Fruit fly (Drosophila melanogaster) whole organism, prepupa: ENCODE results near the gene CG3552.
A peak's percentile ranks its signal among the peaks of the same experiment; 100 is the strongest.

Experiments used
- Blimp-1 ChIP-seq: fragments of 200-800 bp; sonication (Bioruptor generic); optimal IDR thresholded peaks from 3 replicates; lab custom pipeline; 2017; ENCODE audit warnings: missing biosample characterization, missing genetic modification characterization, mild to moderate bottlenecking, moderate library complexity, missing genetic modification reagents
- CG10669 ChIP-seq: fragments of 200-800 bp; sonication (Bioruptor generic); optimal IDR thresholded peaks from 3 replicates; lab custom pipeline; 2018; ENCODE audit warnings: missing biosample characterization, mild to moderate bottlenecking, missing genetic modification characterization, moderate library complexity
- CG11762 ChIP-seq: fragments of 200-800 bp; sonication (Bioruptor generic); optimal IDR thresholded peaks from 3 replicates; lab custom pipeline; 2016; ENCODE audit warnings: missing biosample characterization, missing genetic modification characterization; ENCODE audit not compliant: insufficient read depth
- CG16779 ChIP-seq: fragments of 200-800 bp; sonication (Bioruptor generic); optimal IDR thresholded peaks from 3 replicates; lab custom pipeline; 2017; ENCODE audit warnings: missing biosample characterization, mild to moderate bottlenecking, missing genetic modification characterization
- CG31627 ChIP-seq: fragments of 200-800 bp; sonication (Bioruptor generic); optimal IDR thresholded peaks from 3 replicates; lab custom pipeline; 2016; ENCODE audit warnings: missing biosample characterization, missing genetic modification characterization
- CG34406 ChIP-seq: fragments of 200-800 bp; sonication (Bioruptor generic); optimal IDR thresholded peaks from 3 replicates; lab custom pipeline; 2016; ENCODE audit warnings: missing biosample characterization, missing genetic modification characterization
- CG3919 ChIP-seq: fragments of 200-800 bp; sonication (Bioruptor generic); optimal IDR thresholded peaks from 3 replicates; lab custom pipeline; 2016; ENCODE audit warnings: missing biosample characterization, missing genetic modification characterization
- CG6276 ChIP-seq: fragments of 200-800 bp; sonication (Bioruptor generic); optimal IDR thresholded peaks from 2 replicates; lab custom pipeline; 2017; ENCODE audit warnings: missing biosample characterization, mild to moderate bottlenecking, missing genetic modification characterization
- CG6792 ChIP-seq: fragments of 200-800 bp; sonication (Bioruptor generic); optimal IDR thresholded peaks from 3 replicates; lab custom pipeline; 2016; ENCODE audit warnings: missing biosample characterization, missing genetic modification characterization
- CG6808 ChIP-seq: fragments of 200-800 bp; sonication (Bioruptor generic); optimal IDR thresholded peaks from 3 replicates; lab custom pipeline; 2017; ENCODE audit warnings: missing biosample characterization, missing genetic modification characterization, mild to moderate bottlenecking, moderate library complexity, missing genetic modification reagents
- CG7368 ChIP-seq: fragments of 200-800 bp; sonication (Bioruptor generic); optimal IDR thresholded peaks from 3 replicates; lab custom pipeline; 2016; ENCODE audit warnings: missing biosample characterization, missing genetic modification characterization
- CG8119 ChIP-seq: fragments of 200-800 bp; sonication (Bioruptor generic); IDR thresholded peaks from 3 replicates; pipeline ENCODE4 v1.3.6; 2022; ENCODE audit warnings: missing biosample characterization, missing genetic modification characterization
- CG8632 ChIP-seq: fragments of 200-800 bp; sonication (Bioruptor generic); optimal IDR thresholded peaks from 3 replicates; lab custom pipeline; 2016; ENCODE audit warnings: missing biosample characterization, missing genetic modification characterization
- Eip75B ChIP-seq: fragments of 200-800 bp; sonication (Bioruptor generic); optimal IDR thresholded peaks from 3 replicates; lab custom pipeline; 2016; ENCODE audit warnings: missing biosample characterization, missing genetic modification characterization
- Eip78C ChIP-seq: fragments of 200-800 bp; sonication (Bioruptor generic); peaks from one replicate; lab custom pipeline; 2016; ENCODE audit warnings: missing biosample characterization, missing genetic modification characterization
- Eip93F ChIP-seq: fragments of 200-800 bp; sonication (Bioruptor generic); optimal IDR thresholded peaks from 2 replicates; lab custom pipeline; 2016; ENCODE audit warnings: missing biosample characterization, mild to moderate bottlenecking, missing genetic modification characterization
- Ets21C ChIP-seq: fragments of 200-800 bp; sonication (Bioruptor generic); optimal IDR thresholded peaks from 3 replicates; lab custom pipeline; 2016; ENCODE audit warnings: missing biosample characterization, missing genetic modification characterization
- Ets96B ChIP-seq: fragments of 200-800 bp; optimal IDR thresholded peaks from 2 replicates; lab custom pipeline; 2019; ENCODE audit warnings: missing biosample characterization, mild to moderate bottlenecking, missing genetic modification characterization, moderate library complexity
- Gug ChIP-seq: fragments of 200-800 bp; sonication (Bioruptor generic); IDR thresholded peaks from 2 replicates; pipeline ENCODE4 v1.3.6; 2022; ENCODE audit warnings: missing biosample characterization, missing genetic modification characterization
- Hr4 ChIP-seq: fragments of 200-800 bp; sonication (Bioruptor generic); optimal IDR thresholded peaks from 3 replicates; lab custom pipeline; 2016; ENCODE audit warnings: missing biosample characterization, missing genetic modification characterization
- Lpt ChIP-seq: fragments of 200-800 bp; sonication (Bioruptor generic); optimal IDR thresholded peaks from 3 replicates; lab custom pipeline; 2016; ENCODE audit warnings: missing biosample characterization, missing genetic modification characterization
- Met ChIP-seq: fragments of 200-800 bp; sonication (Bioruptor generic); optimal IDR thresholded peaks from 3 replicates; lab custom pipeline; 2016; ENCODE audit warnings: missing biosample characterization, missing genetic modification characterization
- Smox ChIP-seq: fragments of 200-800 bp; sonication (Bioruptor generic); optimal IDR thresholded peaks from 3 replicates; lab custom pipeline; 2016; ENCODE audit warnings: missing biosample characterization, missing genetic modification characterization
- Sox102F ChIP-seq: fragments of 200-800 bp; sonication (Bioruptor generic); optimal IDR thresholded peaks from 2 replicates; lab custom pipeline; 2016; ENCODE audit warnings: missing biosample characterization, mild to moderate bottlenecking, missing genetic modification characterization
- Sox14 ChIP-seq: fragments of 200-800 bp; sonication (Bioruptor generic); optimal IDR thresholded peaks from 3 replicates; lab custom pipeline; 2016; ENCODE audit warnings: missing biosample characterization, missing genetic modification characterization
- Sox15 ChIP-seq: fragments of 200-800 bp; sonication (Bioruptor generic); optimal IDR thresholded peaks from 3 replicates; lab custom pipeline; 2016; ENCODE audit warnings: missing biosample characterization, missing genetic modification characterization
- achi ChIP-seq: fragments of 200-800 bp; sonication (Bioruptor generic); optimal IDR thresholded peaks from 3 replicates; lab custom pipeline; 2016; ENCODE audit warnings: missing biosample characterization, missing genetic modification characterization
- cyc ChIP-seq: fragments of 200-800 bp; sonication (Bioruptor generic); optimal IDR thresholded peaks from 3 replicates; lab custom pipeline; 2016; ENCODE audit warnings: missing biosample characterization, missing genetic modification characterization
- dac ChIP-seq: fragments of 200-800 bp; sonication (Bioruptor generic); optimal IDR thresholded peaks from 2 replicates; lab custom pipeline; 2017; ENCODE audit warnings: missing biosample characterization, mild to moderate bottlenecking, missing genetic modification characterization
- dsx ChIP-seq: fragments of 200-800 bp; optimal IDR thresholded peaks from 3 replicates; lab custom pipeline; 2019; ENCODE audit warnings: missing biosample characterization, mild to moderate bottlenecking, missing genetic modification characterization, moderate library complexity; ENCODE audit not compliant: poor library complexity, severe bottlenecking
- eg ChIP-seq: fragments of 200-800 bp; sonication (Bioruptor generic); IDR thresholded peaks from 3 replicates; pipeline ENCODE4 v1.3.6; 2022; ENCODE audit warnings: missing biosample characterization, missing genetic modification characterization
- esn ChIP-seq: fragments of 200-800 bp; sonication (Bioruptor generic); optimal IDR thresholded peaks from 2 replicates; lab custom pipeline; 2016; ENCODE audit warnings: missing biosample characterization, mild to moderate bottlenecking, missing genetic modification characterization, moderate library complexity
- fd85E ChIP-seq: fragments of 200-800 bp; sonication (Bioruptor generic); optimal IDR thresholded peaks from 3 replicates; lab custom pipeline; 2016; ENCODE audit warnings: missing biosample characterization, missing genetic modification characterization
- fkh ChIP-seq: fragments of 200-800 bp; sonication (Bioruptor generic); optimal IDR thresholded peaks from 3 replicates; lab custom pipeline; 2017; ENCODE audit warnings: missing biosample characterization, mild to moderate bottlenecking, missing genetic modification characterization, moderate library complexity
- net ChIP-seq: fragments of 200-800 bp; sonication (Bioruptor generic); optimal IDR thresholded peaks from 3 replicates; lab custom pipeline; 2016; ENCODE audit warnings: missing biosample characterization, missing genetic modification characterization
- pdm3 ChIP-seq: fragments of 200-800 bp; sonication (Bioruptor generic); optimal IDR thresholded peaks from 3 replicates; lab custom pipeline; 2016; ENCODE audit warnings: missing biosample characterization, missing genetic modification characterization
- spab ChIP-seq: fragments of 200-800 bp; sonication (Bioruptor generic); optimal IDR thresholded peaks from 2 replicates; lab custom pipeline; 2017; ENCODE audit warnings: missing biosample characterization, mild to moderate bottlenecking, missing genetic modification characterization, missing genetic modification reagents
- ss ChIP-seq, 2 experiments: fragments of 200-800 bp; sonication (Bioruptor generic); optimal IDR thresholded peaks; 2 replicates in 1 of 2; 3 replicates in 1 of 2; lab custom pipeline; 2017 to 2018; ENCODE audit warnings: mild to moderate bottlenecking in 2 of 2, missing biosample characterization in 2 of 2, missing genetic modification characterization in 2 of 2, moderate library complexity in 1 of 2
- svp ChIP-seq: fragments of 200-800 bp; sonication (Bioruptor generic); peaks from one replicate; lab custom pipeline; 2016; ENCODE audit warnings: missing biosample characterization, missing genetic modification characterization
- topi ChIP-seq: fragments of 200-800 bp; sonication (Bioruptor generic); optimal IDR thresholded peaks from 3 replicates; lab custom pipeline; 2016; ENCODE audit warnings: missing biosample characterization, missing genetic modification characterization
- vri ChIP-seq: fragments of 200-800 bp; sonication (Bioruptor generic); optimal IDR thresholded peaks from 3 replicates; lab custom pipeline; 2016; ENCODE audit warnings: missing biosample characterization, mild to moderate bottlenecking, missing genetic modification characterization

The CG3552 gene

dm6 chr3L:9502856-9503255 is 46.7 kb downstream of the CG3552 start:
- TF ChIP-seq Smox (GFP tag; lab: Kevin White, UChicago): no peak
- no peak for TF ChIP-seq cyc (GFP tag; lab: Kevin White, UChicago)
- no peak for TF ChIP-seq CG3919 (GFP tag; lab: Kevin White, UChicago)
- peak; percentile 39 for TF ChIP-seq vri (GFP tag; lab: Kevin White, UChicago)

DNA sequence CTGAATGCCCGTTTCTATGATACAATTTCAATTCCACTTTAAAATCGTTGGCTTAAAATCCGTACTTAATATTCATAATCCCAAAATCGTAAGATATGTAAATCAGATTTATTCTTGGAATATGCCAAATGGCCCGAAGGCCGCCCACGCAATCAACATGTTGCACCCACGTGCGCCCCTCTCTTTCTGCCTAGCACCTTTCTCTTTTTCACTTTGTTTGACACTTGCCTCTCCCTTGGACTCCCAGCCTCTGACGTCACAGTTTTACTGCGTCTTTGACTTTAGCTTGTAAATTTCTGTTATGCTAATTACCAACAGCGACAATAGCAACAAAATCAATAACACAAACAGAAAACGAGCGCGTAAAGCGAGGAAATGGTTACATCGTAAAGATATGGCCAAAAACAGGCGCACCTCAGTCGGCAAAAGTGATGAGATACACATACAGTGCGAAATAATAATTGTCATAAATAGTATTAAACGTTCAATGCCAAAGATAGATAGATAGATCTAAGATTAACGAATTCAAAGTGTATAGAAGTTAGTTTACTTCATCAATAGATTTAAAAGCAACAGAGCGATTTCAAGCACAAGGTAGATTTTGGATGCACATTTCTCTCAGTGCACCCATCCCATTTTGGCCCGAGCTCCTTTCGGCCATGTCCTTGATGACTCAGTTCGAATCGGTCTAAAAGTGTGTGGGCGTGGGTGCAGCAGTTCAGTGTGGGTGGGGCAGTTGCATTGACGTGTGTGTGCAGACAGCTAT is 47.6 kb downstream of the CG3552 start:
- TF ChIP-seq CG10669 (GFP tag; lab: Kevin White, UChicago): peak; percentile 43
- peak; percentile 43 for TF ChIP-seq Ets96B
- TF ChIP-seq fkh: peak; percentile 10
- TF ChIP-seq Eip75B (GFP tag; lab: Kevin White, UChicago): peak; percentile 4
- no peak for TF ChIP-seq esn (GFP tag; lab: Kevin White, UChicago)
- peak; percentile 26 for TF ChIP-seq cyc (GFP tag; lab: Kevin White, UChicago)
- no peak for TF ChIP-seq vri (GFP tag; lab: Kevin White, UChicago)
- peak; percentile 35 for TF ChIP-seq Hr4 (GFP tag; lab: Kevin White, UChicago)
- TF ChIP-seq fd85E (GFP tag; lab: Kevin White, UChicago): no peak
- TF ChIP-seq eg (GFP tag; lab: Robert Waterston, UW): 0 out of 3 replicates have a peak, but pooled peaks have one; percentile 39
- TF ChIP-seq Gug: 0 out of 2 replicates have a peak, but pooled peaks have one; percentile 49
- TF ChIP-seq Met (GFP tag; lab: Kevin White, UChicago): no peak
- TF ChIP-seq Eip93F: no peak
- peak; percentile 23 for TF ChIP-seq net (GFP tag; lab: Kevin White, UChicago)
- TF ChIP-seq dsx (GFP tag; lab: Kevin White, UChicago): peak; percentile 6
- peak; percentile 59 for TF ChIP-seq svp (GFP tag; lab: Kevin White, UChicago)
- TF ChIP-seq CG8119 (GFP tag; lab: Robert Waterston, UW): 0 out of 3 replicates have a peak, but pooled peaks have one; percentile 22
- peak; percentile 6 for TF ChIP-seq CG7368 (GFP tag; lab: Kevin White, UChicago)
- peak; percentile 23 for TF ChIP-seq spab
- peak; percentile 23 for TF ChIP-seq CG6276 (GFP tag; lab: Kevin White, UChicago)
- TF ChIP-seq CG6808 (GFP tag; lab: Kevin White, UChicago): peak; percentile 13
- TF ChIP-seq Lpt: peak; percentile 46
- TF ChIP-seq dac (GFP tag; lab: Kevin White, UChicago): no peak
- TF ChIP-seq Eip78C (GFP tag; lab: Kevin White, UChicago): peak; percentile 87
- TF ChIP-seq topi (GFP tag; lab: Kevin White, UChicago): peak; percentile 23

- TF ChIP-seq CG6792 (GFP tag; lab: Kevin White, UChicago): no peak
- no peak for TF ChIP-seq svp (GFP tag; lab: Kevin White, UChicago)
- no peak for TF ChIP-seq Sox14 (GFP tag; lab: Kevin White, UChicago)
- TF ChIP-seq Sox102F (GFP tag; lab: Kevin White, UChicago): no peak
- no peak for TF ChIP-seq CG34406 (GFP tag; lab: Kevin White, UChicago)
- TF ChIP-seq Smox (GFP tag; lab: Kevin White, UChicago): no peak
- no peak for TF ChIP-seq Hr4 (GFP tag; lab: Kevin White, UChicago)
- TF ChIP-seq CG11762 (GFP tag; lab: Kevin White, UChicago): no peak
- no peak for TF ChIP-seq CG31627
Observed at dm6 chr3L:9504530-9504929, 48.4 kb downstream of the CG3552 start.

dm6 chr3L:9505007-9505712 is 49.0 kb downstream of the CG3552 start, which contains the start of gene path:
Gene path (minus strand): TSS chr3L:9505328.
- no peak for TF ChIP-seq pdm3 (GFP tag; lab: Kevin White, UChicago)
- peak; percentile 77 for TF ChIP-seq svp (GFP tag; lab: Kevin White, UChicago)
- TF ChIP-seq Sox15: no peak
- no peak for TF ChIP-seq CG16779 (tag; lab: Kevin White, UChicago)
- peak; percentile 32 for TF ChIP-seq CG3919 (GFP tag; lab: Kevin White, UChicago)
- no peak for TF ChIP-seq net (GFP tag; lab: Kevin White, UChicago)
- TF ChIP-seq fd85E (GFP tag; lab: Kevin White, UChicago): no peak
- TF ChIP-seq Gug: no peak
- TF ChIP-seq ss (GFP tag; optimal IDR thresholded peaks at IDR 0.05; lab: Kevin White, UChicago): peak; percentile 4 to 9
- peak; percentile 38 for TF ChIP-seq CG8632 (GFP tag; lab: Kevin White, UChicago)
- peak; percentile 45 for TF ChIP-seq esn (GFP tag; lab: Kevin White, UChicago)
- no peak for TF ChIP-seq Lpt
- TF ChIP-seq Ets21C (GFP tag; lab: Kevin White, UChicago): no peak
- peak; percentile 40 for TF ChIP-seq CG6276 (GFP tag; lab: Kevin White, UChicago)
- no peak for TF ChIP-seq spab
- peak; percentile 53 for TF ChIP-seq vri (GFP tag; lab: Kevin White, UChicago)
- peak; percentile 78 for TF ChIP-seq Eip78C (GFP tag; lab: Kevin White, UChicago)
- peak; percentile 7 for TF ChIP-seq CG34406 (GFP tag; lab: Kevin White, UChicago)
- no peak for TF ChIP-seq CG7368 (GFP tag; lab: Kevin White, UChicago)
- TF ChIP-seq achi: peak; percentile 16
- no peak for TF ChIP-seq Blimp-1 (GFP tag; lab: Kevin White, UChicago)
